Fruit fly (Drosophila melanogaster): ENCODE results near the gene 2mit.

dm6 chr3R:13075728-13076127 lies 79.8 kb downstream of the 2mit start:
- no peak for TF ChIP-seq Abd-B (GFP tag; optimal IDR thresholded peaks at IDR 0.05)
- TF ChIP-seq dl (GFP tag; optimal IDR thresholded peaks at IDR 0.05; ENCODE audit: insufficient read depth in 1 of 2, partially characterized antibody in 2 of 2) = no peak
- TF ChIP-seq CrebA (GFP tag; optimal IDR thresholded peaks at IDR 0.05; ENCODE audit: borderline replicate concordance) = no peak
- no peak for TF ChIP-seq tai (GFP tag; optimal IDR thresholded peaks at IDR 0.05)
- no peak for TF ChIP-seq Rel (GFP tag; optimal IDR thresholded peaks at IDR 0.05)
- TF ChIP-seq Rel (tag; optimal IDR thresholded peaks at IDR 0.05) = no peak
- no peak for TF ChIP-seq GATAd (GFP tag; optimal IDR thresholded peaks at IDR 0.05)
- TF ChIP-seq woc (GFP tag; optimal IDR thresholded peaks at IDR 0.05) = no peak
- TF ChIP-seq Jra (GFP tag; optimal IDR thresholded peaks at IDR 0.05) = no peak
- no peak for TF ChIP-seq HLH106 (tag; optimal IDR thresholded peaks at IDR 0.05)
- TF ChIP-seq rgr (GFP tag; optimal IDR thresholded peaks at IDR 0.05) = no peak
- TF ChIP-seq pan (optimal IDR thresholded peaks at IDR 0.05) = no peak

Data from whole organism, wandering third instar larva.